Fruit fly (Drosophila melanogaster) whole organism, prepupa: Measurements from ENCODE around the gene Tpst.

Experiments
- CG11294 ChIP-seq: fragments of 200-800 bp; sonication (Bioruptor generic); IDR thresholded peaks from 2 replicates; pipeline ENCODE4 v1.3.6; 2022; ENCODE audit warnings: missing biosample characterization, missing genetic modification characterization
- CG11762 ChIP-seq: fragments of 200-800 bp; sonication (Bioruptor generic); optimal IDR thresholded peaks from 3 replicates; lab custom pipeline; 2016; ENCODE audit warnings: missing biosample characterization, missing genetic modification characterization; ENCODE audit not compliant: insufficient read depth
- CG11902 ChIP-seq: fragments of 200-800 bp; sonication (Bioruptor generic); optimal IDR thresholded peaks from 3 replicates; lab custom pipeline; 2016; ENCODE audit warnings: missing biosample characterization, missing genetic modification characterization
- CG15336 ChIP-seq: fragments of 200-800 bp; sonication (Bioruptor generic); IDR thresholded peaks from 2 replicates; pipeline ENCODE4 v1.3.6; 2022; ENCODE audit warnings: missing biosample characterization, missing genetic modification characterization
- CG1621 ChIP-seq: fragments of 200-800 bp; sonication (Bioruptor generic); optimal IDR thresholded peaks from 3 replicates; lab custom pipeline; 2018; ENCODE audit warnings: missing biosample characterization, mild to moderate bottlenecking, missing genetic modification characterization
- CG3032 ChIP-seq: fragments of 200-800 bp; optimal IDR thresholded peaks from 2 replicates; lab custom pipeline; 2019; ENCODE audit warnings: missing biosample characterization, mild to moderate bottlenecking, missing genetic modification characterization, moderate library complexity
- CG31627 ChIP-seq: fragments of 200-800 bp; sonication (Bioruptor generic); optimal IDR thresholded peaks from 3 replicates; lab custom pipeline; 2016; ENCODE audit warnings: missing biosample characterization, missing genetic modification characterization
- CG32006 ChIP-seq: fragments of 200-800 bp; sonication (Bioruptor generic); optimal IDR thresholded peaks from 3 replicates; lab custom pipeline; 2017; ENCODE audit warnings: missing biosample characterization, mild to moderate bottlenecking, missing genetic modification characterization
- CG3919 ChIP-seq: fragments of 200-800 bp; sonication (Bioruptor generic); optimal IDR thresholded peaks from 3 replicates; lab custom pipeline; 2016; ENCODE audit warnings: missing biosample characterization, missing genetic modification characterization
- CG6163 ChIP-seq: fragments of 200-800 bp; sonication (Bioruptor generic); IDR thresholded peaks from 3 replicates; pipeline ENCODE4 v1.3.6; 2022; ENCODE audit warnings: missing biosample characterization, missing genetic modification characterization
- CG6792 ChIP-seq: fragments of 200-800 bp; sonication (Bioruptor generic); optimal IDR thresholded peaks from 3 replicates; lab custom pipeline; 2016; ENCODE audit warnings: missing biosample characterization, missing genetic modification characterization
- CG6808 ChIP-seq: fragments of 200-800 bp; sonication (Bioruptor generic); optimal IDR thresholded peaks from 3 replicates; lab custom pipeline; 2017; ENCODE audit warnings: missing biosample characterization, missing genetic modification characterization, mild to moderate bottlenecking, moderate library complexity, missing genetic modification reagents
- CG6854 ChIP-seq: fragments of 200-800 bp; sonication (Bioruptor generic); optimal IDR thresholded peaks from 2 replicates; lab custom pipeline; 2017; ENCODE audit warnings: missing biosample characterization, mild to moderate bottlenecking, missing genetic modification characterization
- CG7368 ChIP-seq: fragments of 200-800 bp; sonication (Bioruptor generic); optimal IDR thresholded peaks from 3 replicates; lab custom pipeline; 2016; ENCODE audit warnings: missing biosample characterization, missing genetic modification characterization
- CG8119 ChIP-seq: fragments of 200-800 bp; sonication (Bioruptor generic); IDR thresholded peaks from 3 replicates; pipeline ENCODE4 v1.3.6; 2022; ENCODE audit warnings: missing biosample characterization, missing genetic modification characterization
- CG8632 ChIP-seq: fragments of 200-800 bp; sonication (Bioruptor generic); optimal IDR thresholded peaks from 3 replicates; lab custom pipeline; 2016; ENCODE audit warnings: missing biosample characterization, missing genetic modification characterization
- Eip75B ChIP-seq: fragments of 200-800 bp; sonication (Bioruptor generic); optimal IDR thresholded peaks from 3 replicates; lab custom pipeline; 2016; ENCODE audit warnings: missing biosample characterization, missing genetic modification characterization
- Eip78C ChIP-seq: fragments of 200-800 bp; sonication (Bioruptor generic); peaks from one replicate; lab custom pipeline; 2016; ENCODE audit warnings: missing biosample characterization, missing genetic modification characterization
- Eip93F ChIP-seq: fragments of 200-800 bp; sonication (Bioruptor generic); optimal IDR thresholded peaks from 2 replicates; lab custom pipeline; 2016; ENCODE audit warnings: missing biosample characterization, mild to moderate bottlenecking, missing genetic modification characterization
- Ets21C ChIP-seq: fragments of 200-800 bp; sonication (Bioruptor generic); optimal IDR thresholded peaks from 3 replicates; lab custom pipeline; 2016; ENCODE audit warnings: missing biosample characterization, missing genetic modification characterization
- Ets96B ChIP-seq: fragments of 200-800 bp; optimal IDR thresholded peaks from 2 replicates; lab custom pipeline; 2019; ENCODE audit warnings: missing biosample characterization, mild to moderate bottlenecking, missing genetic modification characterization, moderate library complexity
- Hr39 ChIP-seq: fragments of 200-800 bp; sonication (Bioruptor generic); optimal IDR thresholded peaks from 2 replicates; lab custom pipeline; 2016; ENCODE audit warnings: missing biosample characterization, missing genetic modification characterization
- Hr4 ChIP-seq: fragments of 200-800 bp; sonication (Bioruptor generic); optimal IDR thresholded peaks from 3 replicates; lab custom pipeline; 2016; ENCODE audit warnings: missing biosample characterization, missing genetic modification characterization
- Met ChIP-seq: fragments of 200-800 bp; sonication (Bioruptor generic); optimal IDR thresholded peaks from 3 replicates; lab custom pipeline; 2016; ENCODE audit warnings: missing biosample characterization, missing genetic modification characterization
- Smox ChIP-seq: fragments of 200-800 bp; sonication (Bioruptor generic); optimal IDR thresholded peaks from 3 replicates; lab custom pipeline; 2016; ENCODE audit warnings: missing biosample characterization, missing genetic modification characterization
- Sox14 ChIP-seq: fragments of 200-800 bp; sonication (Bioruptor generic); optimal IDR thresholded peaks from 3 replicates; lab custom pipeline; 2016; ENCODE audit warnings: missing biosample characterization, missing genetic modification characterization
- acj6 ChIP-seq: fragments of 200-800 bp; sonication (Bioruptor generic); optimal IDR thresholded peaks from 3 replicates; lab custom pipeline; 2016; ENCODE audit warnings: missing biosample characterization, missing genetic modification characterization
- cyc ChIP-seq: fragments of 200-800 bp; sonication (Bioruptor generic); optimal IDR thresholded peaks from 3 replicates; lab custom pipeline; 2016; ENCODE audit warnings: missing biosample characterization, missing genetic modification characterization
- dac ChIP-seq: fragments of 200-800 bp; sonication (Bioruptor generic); optimal IDR thresholded peaks from 2 replicates; lab custom pipeline; 2017; ENCODE audit warnings: missing biosample characterization, mild to moderate bottlenecking, missing genetic modification characterization
- dsx ChIP-seq: fragments of 200-800 bp; optimal IDR thresholded peaks from 3 replicates; lab custom pipeline; 2019; ENCODE audit warnings: missing biosample characterization, mild to moderate bottlenecking, missing genetic modification characterization, moderate library complexity; ENCODE audit not compliant: poor library complexity, severe bottlenecking
- eg ChIP-seq: fragments of 200-800 bp; sonication (Bioruptor generic); IDR thresholded peaks from 3 replicates; pipeline ENCODE4 v1.3.6; 2022; ENCODE audit warnings: missing biosample characterization, missing genetic modification characterization
- esn ChIP-seq: fragments of 200-800 bp; sonication (Bioruptor generic); optimal IDR thresholded peaks from 2 replicates; lab custom pipeline; 2016; ENCODE audit warnings: missing biosample characterization, mild to moderate bottlenecking, missing genetic modification characterization, moderate library complexity
- fd59A ChIP-seq: fragments of 200-800 bp; sonication (Bioruptor generic); optimal IDR thresholded peaks from 2 replicates; lab custom pipeline; 2017; ENCODE audit warnings: missing biosample characterization, mild to moderate bottlenecking, missing genetic modification characterization, missing genetic modification reagents
- fkh ChIP-seq: fragments of 200-800 bp; sonication (Bioruptor generic); optimal IDR thresholded peaks from 3 replicates; lab custom pipeline; 2017; ENCODE audit warnings: missing biosample characterization, mild to moderate bottlenecking, missing genetic modification characterization, moderate library complexity
- lz ChIP-seq: fragments of 200-800 bp; sonication (Bioruptor generic); optimal IDR thresholded peaks from 3 replicates; lab custom pipeline; 2016; ENCODE audit warnings: missing biosample characterization, missing genetic modification characterization
- net ChIP-seq: fragments of 200-800 bp; sonication (Bioruptor generic); optimal IDR thresholded peaks from 3 replicates; lab custom pipeline; 2016; ENCODE audit warnings: missing biosample characterization, missing genetic modification characterization
- pdm3 ChIP-seq: fragments of 200-800 bp; sonication (Bioruptor generic); optimal IDR thresholded peaks from 3 replicates; lab custom pipeline; 2016; ENCODE audit warnings: missing biosample characterization, missing genetic modification characterization
- spab ChIP-seq: fragments of 200-800 bp; sonication (Bioruptor generic); optimal IDR thresholded peaks from 2 replicates; lab custom pipeline; 2017; ENCODE audit warnings: missing biosample characterization, mild to moderate bottlenecking, missing genetic modification characterization, missing genetic modification reagents
- ss ChIP-seq, 2 experiments: fragments of 200-800 bp; sonication (Bioruptor generic); optimal IDR thresholded peaks; 2 replicates in 1 of 2; 3 replicates in 1 of 2; lab custom pipeline; 2017 to 2018; ENCODE audit warnings: mild to moderate bottlenecking in 2 of 2, missing biosample characterization in 2 of 2, missing genetic modification characterization in 2 of 2, moderate library complexity in 1 of 2
- svp ChIP-seq: fragments of 200-800 bp; sonication (Bioruptor generic); peaks from one replicate; lab custom pipeline; 2016; ENCODE audit warnings: missing biosample characterization, missing genetic modification characterization
- topi ChIP-seq: fragments of 200-800 bp; sonication (Bioruptor generic); optimal IDR thresholded peaks from 3 replicates; lab custom pipeline; 2016; ENCODE audit warnings: missing biosample characterization, missing genetic modification characterization

The Tpst gene

DNA sequence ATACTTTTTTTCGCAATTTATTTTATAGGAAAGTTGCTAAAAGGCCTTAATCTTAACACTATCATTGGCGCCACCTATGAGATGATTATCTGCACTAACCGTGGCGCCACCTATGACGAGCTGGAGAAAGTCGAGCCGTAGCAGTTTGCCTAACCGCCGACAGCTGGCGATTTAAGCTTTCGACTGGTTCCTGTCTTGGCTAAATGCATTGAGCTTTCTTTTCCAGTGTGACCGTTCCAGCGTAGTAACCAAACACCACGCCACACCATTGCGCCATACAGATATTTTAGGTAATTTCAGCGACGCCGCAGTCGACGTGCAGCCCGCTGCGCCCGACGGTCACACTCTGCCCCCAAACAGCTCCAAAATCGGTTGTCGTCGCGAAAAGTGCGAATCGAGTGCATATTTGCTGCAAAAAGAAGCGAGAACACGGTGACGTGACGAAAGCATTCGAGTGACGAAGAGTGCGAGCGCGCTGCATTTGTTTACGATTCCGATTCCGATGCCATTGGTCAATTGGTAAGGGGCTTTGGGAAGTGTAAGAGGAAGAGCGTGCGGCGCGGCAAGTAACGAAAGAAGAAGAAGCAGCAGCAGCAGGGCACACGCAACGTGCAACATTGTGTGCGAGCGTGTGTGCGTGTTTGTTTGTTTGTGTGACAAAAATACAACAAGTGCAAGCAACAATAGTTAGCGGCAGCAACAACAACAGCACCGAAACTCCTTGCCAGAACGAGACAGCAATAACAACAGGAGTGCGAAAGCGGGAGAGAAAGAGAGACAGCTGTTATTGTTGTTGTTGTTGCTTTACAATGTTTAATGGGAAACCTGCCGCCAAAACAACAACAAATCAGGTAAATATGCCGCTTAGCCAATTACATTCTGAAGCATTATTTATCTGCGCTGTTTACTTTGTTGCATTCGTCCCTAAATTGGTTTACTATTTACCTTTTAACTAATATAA lies at the start of gene Tpst, which contains the start of gene CG46311:
Gene Tpst (plus strand): TSS at position 341 of the 961 bp plus-strand sequence.
Gene CG46311 (plus strand): TSS at position 341 of the 961 bp plus-strand sequence.
- TF ChIP-seq acj6 (GFP tag; lab: Kevin White, UChicago) (peak; percentile 10), CG1621 (peak; percentile 27), CG31627 (GFP tag; lab: Kevin White, UChicago) (peak; percentile 66), CG32006 (GFP tag; lab: Kevin White, UChicago) (no peak), topi (GFP tag; lab: Kevin White, UChicago) (peak; percentile 12), net (peak; percentile 42), CG6792 (GFP tag; lab: Kevin White, UChicago) (no peak), CG3919 (GFP tag; lab: Kevin White, UChicago) (peak; percentile 35), CG8632 (no peak), Eip78C (GFP tag; lab: Kevin White, UChicago) (peak; percentile 86), esn (GFP tag; lab: Kevin White, UChicago) (peak; percentile 39), CG3032 (tag; lab: Kevin White, UChicago) (peak; percentile 26), ss (GFP tag; optimal IDR thresholded peaks at IDR 0.05; lab: Kevin White, UChicago) (peak; percentile 22 to 81), Eip75B (GFP tag; lab: Kevin White, UChicago) (peak; percentile 19), CG8119 (GFP tag; lab: Robert Waterston, UW) (0 out of 3 replicates have a peak, but pooled peaks have one; percentile 32), eg (GFP tag; lab: Robert Waterston, UW) (peak; percentile 47; the same call in 1 of the 3 replicates), pdm3 (GFP tag; lab: Kevin White, UChicago) (peak; percentile 50), lz (GFP tag; lab: Kevin White, UChicago) (peak; percentile 68), dsx (GFP tag; lab: Kevin White, UChicago) (peak; percentile 99), CG11762 (GFP tag; lab: Kevin White, UChicago) (no peak), spab (GFP tag; lab: Kevin White, UChicago) (no peak), Hr4 (GFP tag; lab: Kevin White, UChicago) (no peak), cyc (peak; percentile 65), CG7368 (GFP tag; lab: Kevin White, UChicago) (no peak), svp (peak; percentile 61), dac (GFP tag; lab: Kevin White, UChicago) (no peak), Hr39 (GFP tag; lab: Kevin White, UChicago) (peak; percentile 63), fd59A (GFP tag; lab: Kevin White, UChicago) (no peak), Ets96B (tag; lab: Kevin White, UChicago) (no peak), CG11294 (GFP tag; lab: Robert Waterston, UW) (no peak), CG6808 (peak; percentile 32), CG15336 (GFP tag; lab: Robert Waterston, UW) (peak; percentile 24; the same call in 1 of the 2 replicates), CG6163 (GFP tag; lab: Robert Waterston, UW) (no peak), Ets21C (GFP tag; lab: Kevin White, UChicago) (no peak), CG11902 (GFP tag; lab: Kevin White, UChicago) (no peak), fkh (GFP tag; lab: Kevin White, UChicago) (peak; percentile 47), Sox14 (GFP tag; lab: Kevin White, UChicago) (peak; percentile 38), Smox (GFP tag; lab: Kevin White, UChicago) (peak; percentile 22), CG6854 (GFP tag; lab: Kevin White, UChicago) (peak; percentile 65), Eip93F (GFP tag; lab: Kevin White, UChicago) (no peak), Met (peak; percentile 38)
